Fruit fly (Drosophila melanogaster) whole organism, embryonic: ENCODE data around the gene CG42827.

Experiments
- ATbp ChIP-seq: fragments of 200-800 bp; sonication (Bioruptor generic); optimal IDR thresholded peaks from 2 replicates; lab custom pipeline; 2017; ENCODE audit warnings: missing biosample characterization, mild to moderate bottlenecking, missing genetic modification characterization, missing genetic modification reagents
- Atf6 ChIP-seq: fragments of 200-800 bp; sonication (Bioruptor generic); IDR thresholded peaks from 2 replicates; pipeline ENCODE4 v1.3.6; 2022; ENCODE audit warnings: missing biosample characterization, missing genetic modification characterization
- Awh ChIP-seq: fragments of 200-800 bp; sonication (Bioruptor generic); IDR thresholded peaks from 2 replicates; pipeline ENCODE4, ENCODE4 v1.3.6; 2022; ENCODE audit warnings: missing biosample characterization, missing genetic modification characterization
- Bgb ChIP-seq: fragments of 200-800 bp; sonication (Bioruptor generic); IDR thresholded peaks from 2 replicates; pipeline ENCODE4 v1.3.6; 2022; ENCODE audit warnings: missing biosample characterization, missing genetic modification characterization; ENCODE audit not compliant: partially characterized antibody
- CG10209 ChIP-seq: fragments of 200-800 bp; sonication (Bioruptor generic); optimal IDR thresholded peaks from 3 replicates; lab custom pipeline; 2017; ENCODE audit warnings: missing biosample characterization, mild to moderate bottlenecking, missing genetic modification characterization, missing genetic modification reagents
- CG12104 ChIP-seq: fragments of 200-800 bp; sonication (Bioruptor generic); optimal IDR thresholded peaks from 3 replicates; lab custom pipeline; 2016; ENCODE audit warnings: missing biosample characterization, missing genetic modification characterization
- CG12942 ChIP-seq: fragments of 200-800 bp; sonication (Bioruptor generic); optimal IDR thresholded peaks from 3 replicates; lab custom pipeline; 2016; ENCODE audit warnings: missing biosample characterization, missing genetic modification characterization
- CG16779 ChIP-seq: fragments of 200-800 bp; sonication (Bioruptor generic); IDR thresholded peaks from 2 replicates; pipeline ENCODE4 v1.3.6; 2022; ENCODE audit warnings: missing biosample characterization, missing genetic modification characterization
- CG17328 ChIP-seq: fragments of 200-800 bp; sonication (Bioruptor generic); IDR thresholded peaks from 2 replicates; pipeline ENCODE4 v1.3.6; 2022; ENCODE audit warnings: missing biosample characterization, missing genetic modification characterization
- CG1832 ChIP-seq: fragments of 200-800 bp; sonication (Bioruptor generic); optimal IDR thresholded peaks from 2 replicates; lab custom pipeline; 2017; ENCODE audit warnings: missing biosample characterization, mild to moderate bottlenecking, missing genetic modification characterization, inconsistent platforms
- CG18476 ChIP-seq: fragments of 200-800 bp; sonication (Bioruptor generic); optimal IDR thresholded peaks from 2 replicates; lab custom pipeline; 2016; ENCODE audit warnings: missing biosample characterization, mild to moderate bottlenecking, missing genetic modification characterization
- CG2199 ChIP-seq: fragments of 200-800 bp; sonication (Bioruptor generic); IDR thresholded peaks from 3 replicates; pipeline ENCODE4 v1.3.6; 2022; ENCODE audit warnings: missing biosample characterization, missing genetic modification characterization
- CG31441 ChIP-seq: fragments of 200-800 bp; sonication (Bioruptor generic); IDR thresholded peaks from 2 replicates; pipeline ENCODE4 v1.3.6; 2022; ENCODE audit warnings: missing biosample characterization, missing genetic modification characterization
- CG3995 ChIP-seq: fragments of 200-800 bp; sonication (Bioruptor generic); optimal IDR thresholded peaks from 3 replicates; lab custom pipeline; 2016; ENCODE audit warnings: missing biosample characterization, missing genetic modification characterization
- CG4707 ChIP-seq: fragments of 200-800 bp; sonication (Bioruptor generic); optimal IDR thresholded peaks from 2 replicates; lab custom pipeline; 2018; ENCODE audit warnings: missing biosample characterization, mild to moderate bottlenecking, missing genetic modification characterization, moderate library complexity
- CG4854 ChIP-seq: fragments of 200-800 bp; sonication (Bioruptor generic); optimal IDR thresholded peaks from 2 replicates; lab custom pipeline; 2016; ENCODE audit warnings: missing biosample characterization, missing genetic modification characterization, inconsistent platforms
- CG6683 ChIP-seq: fragments of 200-800 bp; sonication (Bioruptor generic); optimal IDR thresholded peaks from 2 replicates; lab custom pipeline; 2017; ENCODE audit warnings: missing biosample characterization, mild to moderate bottlenecking, missing genetic modification characterization, missing genetic modification reagents
- CG7928 ChIP-seq: fragments of 200-800 bp; sonication (Bioruptor generic); optimal IDR thresholded peaks from 2 replicates; lab custom pipeline; 2017; ENCODE audit warnings: missing biosample characterization, mild to moderate bottlenecking, missing genetic modification characterization
- CG8281 ChIP-seq: fragments of 200-800 bp; sonication (Bioruptor generic); optimal IDR thresholded peaks from 2 replicates; lab custom pipeline; 2018; ENCODE audit warnings: missing biosample characterization, mild to moderate bottlenecking, missing genetic modification characterization, moderate library complexity
- Deaf1 ChIP-seq: fragments of 200-800 bp; optimal IDR thresholded peaks from 3 replicates; lab custom pipeline; 2019; ENCODE audit warnings: missing biosample characterization, mild to moderate bottlenecking, missing genetic modification characterization, moderate library complexity
- Fer2 ChIP-seq: fragments of 200-800 bp; sonication (Bioruptor generic); optimal IDR thresholded peaks from 2 replicates; lab custom pipeline; 2018; ENCODE audit warnings: missing biosample characterization, mild to moderate bottlenecking, missing genetic modification characterization, moderate library complexity
- Fer3 ChIP-seq: fragments of 200-800 bp; sonication (Bioruptor generic); optimal IDR thresholded peaks from 2 replicates; lab custom pipeline; 2018; ENCODE audit warnings: missing biosample characterization, mild to moderate bottlenecking, missing genetic modification characterization, moderate library complexity
- Hand ChIP-seq: fragments of 200-800 bp; sonication (Bioruptor generic); optimal IDR thresholded peaks from 2 replicates; lab custom pipeline; 2017; ENCODE audit warnings: mild to moderate bottlenecking, missing biosample characterization, missing genetic modification reagents, missing genetic modification characterization
- Lim3 ChIP-seq: fragments of 200-800 bp; sonication (Bioruptor generic); IDR thresholded peaks from 2 replicates; pipeline ENCODE4 v1.3.6; 2022; ENCODE audit warnings: missing biosample characterization, missing genetic modification characterization
- Lpt ChIP-seq: fragments of >200 bp; optimal IDR thresholded peaks from 2 replicates; lab custom pipeline; 2018; ENCODE audit warnings: missing biosample characterization, missing genetic modification characterization
- Nf-YB ChIP-seq: fragments of 200-800 bp; sonication (Bioruptor generic); optimal IDR thresholded peaks from 3 replicates; lab custom pipeline; 2019; ENCODE audit warnings: missing biosample characterization, mild to moderate bottlenecking, missing genetic modification characterization, moderate library complexity
- Oaz ChIP-seq: fragments of 200-800 bp; sonication (Bioruptor generic); IDR thresholded peaks from 2 replicates; pipeline ENCODE4 v1.3.6; 2022; ENCODE audit warnings: missing biosample characterization, missing genetic modification characterization
- Ssrp ChIP-seq: fragments of 200-800 bp; sonication (Bioruptor generic); optimal IDR thresholded peaks from 2 replicates; lab custom pipeline; 2018; ENCODE audit warnings: missing biosample characterization, mild to moderate bottlenecking, missing genetic modification characterization, moderate library complexity
- ac ChIP-seq: fragments of 200-800 bp; sonication (Bioruptor generic); optimal IDR thresholded peaks from 3 replicates; lab custom pipeline; 2017; ENCODE audit warnings: missing biosample characterization, mild to moderate bottlenecking, missing genetic modification characterization
- amos ChIP-seq: fragments of 200-800 bp; sonication (Bioruptor generic); IDR thresholded peaks from 2 replicates; pipeline ENCODE4 v1.3.6; 2022; ENCODE audit warnings: missing biosample characterization, missing genetic modification characterization; ENCODE audit not compliant: partially characterized antibody
- az2 ChIP-seq: fragments of 200-800 bp; sonication (Bioruptor generic); optimal IDR thresholded peaks from 3 replicates; lab custom pipeline; 2016; ENCODE audit warnings: missing biosample characterization, missing genetic modification characterization
- bowl ChIP-seq: fragments of 200-800 bp; sonication (Bioruptor generic); IDR thresholded peaks from 2 replicates; pipeline ENCODE4 v1.3.6; 2022; ENCODE audit warnings: missing biosample characterization, missing genetic modification characterization
- cg ChIP-seq: fragments of 200-800 bp; sonication (Bioruptor generic); optimal IDR thresholded peaks from 3 replicates; lab custom pipeline; 2019; ENCODE audit warnings: missing biosample characterization, mild to moderate bottlenecking, missing genetic modification characterization, moderate library complexity
- chif ChIP-seq, 2 experiments: fragments of 200-800 bp; sonication (Bioruptor generic); optimal IDR thresholded peaks; 3 replicates each; lab custom pipeline; 2016; ENCODE audit warnings: missing biosample characterization in 2 of 2, missing genetic modification characterization in 2 of 2
- chm ChIP-seq: fragments of 200-800 bp; sonication (Bioruptor generic); IDR thresholded peaks from 2 replicates; pipeline ENCODE4 v1.3.6; 2022; ENCODE audit warnings: missing biosample characterization, missing genetic modification characterization
- dpn ChIP-seq, 2 experiments: fragments of 200-800 bp; sonication (Bioruptor generic); optimal IDR thresholded peaks; 3 replicates each; lab custom pipeline; 2016; ENCODE audit warnings: missing biosample characterization in 2 of 2, missing genetic modification characterization in 2 of 2
- en ChIP-seq: fragments of 200-800 bp; sonication (Bioruptor generic); optimal IDR thresholded peaks from 2 replicates; lab custom pipeline; 2016; ENCODE audit warnings: missing biosample characterization, missing genetic modification characterization
- ewg ChIP-seq: fragments of 200-800 bp; sonication (Bioruptor generic); optimal IDR thresholded peaks from 3 replicates; lab custom pipeline; 2017; ENCODE audit warnings: mild to moderate bottlenecking, missing biosample characterization, missing genetic modification reagents, missing genetic modification characterization
- gfzf ChIP-seq: fragments of 200-800 bp; sonication (Bioruptor generic); optimal IDR thresholded peaks from 2 replicates; lab custom pipeline; 2016; ENCODE audit warnings: missing biosample characterization, mild to moderate bottlenecking, missing genetic modification characterization, moderate library complexity
- gt ChIP-seq: fragments of 200-800 bp; sonication (Bioruptor generic); IDR thresholded peaks from 2 replicates; pipeline ENCODE4 v1.3.6; 2022; ENCODE audit warnings: missing biosample characterization, missing genetic modification characterization
- hb ChIP-seq: fragments of 200-800 bp; sonication (Bioruptor generic); IDR thresholded peaks from 3 replicates; pipeline ENCODE4 v1.3.6; 2022; ENCODE audit warnings: missing biosample characterization, missing genetic modification characterization; ENCODE audit not compliant: partially characterized antibody
- hbn ChIP-seq: fragments of 200-800 bp; sonication (Bioruptor generic); IDR thresholded peaks from 2 replicates; pipeline ENCODE4 v1.3.6; 2022; ENCODE audit warnings: missing biosample characterization, missing genetic modification characterization; ENCODE audit not compliant: partially characterized antibody
- kni ChIP-seq: fragments of 200-800 bp; sonication (Bioruptor generic); optimal IDR thresholded peaks from 3 replicates; lab custom pipeline; 2017; ENCODE audit warnings: mild to moderate bottlenecking, missing biosample characterization, missing genetic modification reagents, missing genetic modification characterization
- nerfin-1 ChIP-seq: fragments of 200-800 bp; sonication (Bioruptor generic); optimal IDR thresholded peaks from 3 replicates; lab custom pipeline; 2019; ENCODE audit warnings: missing biosample characterization, mild to moderate bottlenecking, missing genetic modification characterization, moderate library complexity
- pan ChIP-seq, 4 experiments: fragments of >200 bp in 3 of 4; fragments of 200-800 bp in 1 of 4; sonication (Bioruptor generic) in 1 of 4; optimal IDR thresholded peaks in 3 of 4; IDR thresholded peaks in 1 of 4; 2 replicates each; pipeline versions ENCODE4 v1.3.6 to Lab custom; 2017 to 2022; ENCODE audit warnings: missing biosample characterization in 2 of 4, missing genetic modification characterization in 2 of 4, mixed read lengths in 1 of 4
- pnt ChIP-seq: fragments of 200-800 bp; sonication (Bioruptor generic); optimal IDR thresholded peaks from 3 replicates; lab custom pipeline; 2016; ENCODE audit warnings: missing biosample characterization, missing genetic modification characterization
- tx ChIP-seq: fragments of 200-800 bp; sonication (Bioruptor generic); optimal IDR thresholded peaks from 2 replicates; lab custom pipeline; 2016; ENCODE audit warnings: missing biosample characterization, missing genetic modification characterization
- unpg ChIP-seq: fragments of 200-800 bp; sonication (Bioruptor generic); optimal IDR thresholded peaks from 3 replicates; lab custom pipeline; 2018; ENCODE audit warnings: missing biosample characterization, mild to moderate bottlenecking, missing genetic modification characterization, moderate library complexity
- zen ChIP-seq: fragments of 200-800 bp; sonication (Bioruptor generic); optimal IDR thresholded peaks from 3 replicates; lab custom pipeline; 2018; ENCODE audit warnings: missing biosample characterization, mild to moderate bottlenecking, missing genetic modification characterization, moderate library complexity

CG42827 gene

dm6 chr3R:23326292-23326691 is 46.4 kb upstream of the CG42827 start (continued):
- TF ChIP-seq CG2199 (GFP tag; lab: Robert Waterston, UW), result peak; percentile 35; the same call in 1 of the 3 replicates
- peak; percentile 76 for TF ChIP-seq en (GFP tag; lab: Kevin White, UChicago)
- peak; percentile 81 for TF ChIP-seq Atf6 (GFP tag; lab: Robert Waterston, UW)
- peak; percentile 82 for TF ChIP-seq Ssrp (tag; lab: Kevin White, UChicago)
- TF ChIP-seq Awh (GFP tag; lab: Robert Waterston, UW), result peak; percentile 70
- no peak for TF ChIP-seq cg (GFP tag; lab: Kevin White, UChicago)
- no peak for TF ChIP-seq gfzf (GFP tag; lab: Kevin White, UChicago)
- TF ChIP-seq ac (GFP tag; lab: Kevin White, UChicago), result peak; percentile 67
- TF ChIP-seq hbn (GFP tag; lab: Robert Waterston, UW), result no peak
- no peak for TF ChIP-seq CG1832 (GFP tag; lab: Kevin White, UChicago)
- TF ChIP-seq Lim3 (GFP tag; lab: Robert Waterston, UW), result no peak; the same call in 1 of the 2 replicates
- peak; percentile 77 for TF ChIP-seq Nf-YB (GFP tag; lab: Kevin White, UChicago)
- peak; percentile 60 for TF ChIP-seq Oaz
- no peak for TF ChIP-seq CG3995 (GFP tag; lab: Kevin White, UChicago)
- peak; percentile 90 for TF ChIP-seq unpg (GFP tag; lab: Kevin White, UChicago)
- TF ChIP-seq CG7928 (GFP tag; lab: Kevin White, UChicago), result peak; percentile 25
- peak; percentile 75 for TF ChIP-seq ATbp
- TF ChIP-seq Hand, result peak; percentile 41
- TF ChIP-seq chm (GFP tag; lab: Robert Waterston, UW), result peak; percentile 89
- no peak for TF ChIP-seq Lpt (GFP tag; lab: Kevin White, UChicago)
- no peak for TF ChIP-seq bowl (GFP tag; lab: Robert Waterston, UW)
- 0 out of 2 replicates have a peak, but pooled peaks have one; percentile 57 for TF ChIP-seq CG16779 (GFP tag; lab: Robert Waterston, UW)
- peak; percentile 69 for TF ChIP-seq CG4854 (GFP tag; lab: Kevin White, UChicago)
- peak; percentile 75 for TF ChIP-seq tx (GFP tag; lab: Kevin White, UChicago)
- no peak for TF ChIP-seq hb (GFP tag; lab: Robert Waterston, UW)
- TF ChIP-seq gt, result peak; percentile 52; the same call in 1 of the 2 replicates
- TF ChIP-seq pnt (GFP tag; lab: Kevin White, UChicago), result peak; percentile 90
- TF ChIP-seq nerfin-1 (tag; lab: Kevin White, UChicago), result peak; percentile 75
- TF ChIP-seq CG8281, result peak; percentile 30
- no peak for TF ChIP-seq kni (GFP tag; lab: Kevin White, UChicago)
- peak; percentile 23 for TF ChIP-seq Fer2 (tag; lab: Kevin White, UChicago)
- TF ChIP-seq pan (optimal IDR thresholded peaks at IDR 0.05; lab: Kevin White, UChicago), result no peak
- TF ChIP-seq pan (GFP tag; optimal IDR thresholded peaks at IDR 0.05 in 1 of 2, IDR thresholded peaks at IDR 0.05 in 1 of 2), result peak in 1 of 2 experiments; percentile 81
- no peak for TF ChIP-seq Bgb (GFP tag; lab: Robert Waterston, UW)
- peak; percentile 50 for TF ChIP-seq CG6683 (GFP tag; lab: Kevin White, UChicago)
- peak; percentile 60 for TF ChIP-seq CG12104 (GFP tag; lab: Kevin White, UChicago)
- TF ChIP-seq ewg (GFP tag; lab: Kevin White, UChicago), result peak; percentile 69
- peak; percentile 75 for TF ChIP-seq zen (tag; lab: Kevin White, UChicago)
- TF ChIP-seq CG31441, result peak; percentile 89
- peak; percentile 83 for TF ChIP-seq CG10209 (GFP tag; lab: Kevin White, UChicago)
- TF ChIP-seq az2, result peak; percentile 86
- TF ChIP-seq Deaf1 (tag; lab: Kevin White, UChicago), result peak; percentile 68
- peak; percentile 88 to 93 for TF ChIP-seq chif (GFP tag; optimal IDR thresholded peaks at IDR 0.05; lab: Kevin White, UChicago)
- TF ChIP-seq amos (GFP tag; lab: Robert Waterston, UW), result no peak
- peak; percentile 77 for TF ChIP-seq CG17328
- TF ChIP-seq CG4707 (GFP tag; lab: Kevin White, UChicago), result peak; percentile 78
- TF ChIP-seq dpn (GFP tag; optimal IDR thresholded peaks at IDR 0.05; lab: Kevin White, UChicago), result peak; percentile 85 to 88
- peak; percentile 63 for TF ChIP-seq CG12942 (GFP tag; lab: Kevin White, UChicago)
- TF ChIP-seq CG18476 (GFP tag; lab: Kevin White, UChicago), result peak; percentile 77
- peak; percentile 74 for TF ChIP-seq Fer3 (tag; lab: Kevin White, UChicago)
